Worm (Caenorhabditis elegans) whole organism, L3 larva: ENCODE results near the gene cyp-35A1.

ENCODE experiments used
- ZK546.5 ChIP-seq: sonication (generic microtip); optimal IDR thresholded peaks from 2 replicates; lab custom pipeline; 2017; ENCODE audit warnings: missing biosample characterization, missing genetic modification characterization
- ceh-82 ChIP-seq: fragments of 150-350 bp; optimal IDR thresholded peaks from 2 replicates; lab custom pipeline; 2014; ENCODE audit warnings: missing biosample characterization, missing genetic modification characterization
- ceh-9 ChIP-seq: sonication (generic microtip); optimal IDR thresholded peaks from 2 replicates; lab custom pipeline; 2018; ENCODE audit warnings: missing biosample characterization, missing genetic modification characterization
- elt-3 ChIP-seq, 3 experiments: fragments of 150-350 bp in 1 of 3; sonication (generic microtip) in 2 of 3; optimal IDR thresholded peaks; 2 replicates in 2 of 3; 4 replicates in 1 of 3; lab custom pipeline; 2014 to 2017; ENCODE audit warnings: missing biosample characterization in 3 of 3, missing genetic modification characterization in 3 of 3
- lin-15B ChIP-seq: fragments of 150-350 bp; optimal IDR thresholded peaks from 2 replicates; lab custom pipeline; 2014; ENCODE audit warnings: missing biosample characterization, missing genetic modification characterization
- nhr-11 ChIP-seq: fragments of 150-350 bp; optimal IDR thresholded peaks from 2 replicates; lab custom pipeline; 2014; ENCODE audit warnings: missing biosample characterization, missing genetic modification characterization
- nhr-12 ChIP-seq: fragments of 150-350 bp; optimal IDR thresholded peaks from 2 replicates; lab custom pipeline; 2014; ENCODE audit warnings: missing biosample characterization, missing genetic modification characterization
- nhr-237 ChIP-seq: fragments of 150-350 bp; optimal IDR thresholded peaks from 2 replicates; lab custom pipeline; 2014; ENCODE audit warnings: missing biosample characterization, missing genetic modification characterization
- pha-4 ChIP-seq: fragments of 150-350 bp; optimal IDR thresholded peaks from 2 replicates; lab custom pipeline; 2014; ENCODE audit warnings: missing biosample characterization, missing genetic modification reagents, missing genetic modification characterization
- pqm-1 ChIP-seq: fragments of 150-350 bp; optimal IDR thresholded peaks from 2 replicates; lab custom pipeline; 2017; ENCODE audit warnings: missing biosample characterization, missing genetic modification characterization, inconsistent platforms
- unc-39 ChIP-seq: sonication (generic microtip); optimal IDR thresholded peaks from 4 replicates; lab custom pipeline; 2017; ENCODE audit warnings: missing biosample characterization, missing genetic modification characterization
- ztf-11 ChIP-seq: fragments of 150-350 bp; optimal IDR thresholded peaks from 2 replicates; lab custom pipeline; 2014; ENCODE audit warnings: missing biosample characterization, missing genetic modification characterization

ce11 chrV:7374090-7374489 lies 12.5 kb upstream of the cyp-35A1 start, which contains the start of gene srx-56:
- TF ChIP-seq ceh-9 (tag; lab: Kevin White, UChicago) (no peak), pha-4 (tag; lab: Kevin White, UChicago) (no peak), nhr-237 (no peak), ZK546.5 (tag; lab: Kevin White, UChicago) (no peak), ceh-82 (tag; lab: Kevin White, UChicago) (no peak), lin-15B (no peak), pqm-1 (no peak), nhr-11 (no peak), elt-3 (tag; optimal IDR thresholded peaks at IDR 0.05; lab: Kevin White, UChicago) (no peak), ztf-11 (tag; lab: Kevin White, UChicago) (no peak), unc-39 (no peak), nhr-12 (tag; lab: Kevin White, UChicago) (no peak)
